Worm (Caenorhabditis elegans) whole organism, L1 larva: Measurements from ENCODE around the gene C05C9.1.
A peak's percentile ranks its signal among the peaks of the same experiment; 100 is the strongest.

ENCODE experiments used
- C04F5.9 ChIP-seq: sonication (generic microtip); optimal IDR thresholded peaks from 2 replicates; lab custom pipeline; 2016; ENCODE audit warnings: missing genetic modification characterization, missing compliant biosample characterization
- aha-1 ChIP-seq: fragments of 150-350 bp; optimal IDR thresholded peaks from 2 replicates; lab custom pipeline; 2014; ENCODE audit warnings: missing biosample characterization, missing genetic modification characterization
- aly-2 ChIP-seq: fragments of 150-350 bp; optimal IDR thresholded peaks from 2 replicates; lab custom pipeline; 2014; ENCODE audit warnings: missing biosample characterization, missing genetic modification characterization
- blmp-1 ChIP-seq: fragments of 150-350 bp; optimal IDR thresholded peaks from 2 replicates; lab custom pipeline; 2014; ENCODE audit warnings: missing biosample characterization, missing genetic modification characterization
- ceh-82 ChIP-seq, 3 experiments: fragments of 150-350 bp in 1 of 3; sonication (generic microtip) in 2 of 3; optimal IDR thresholded peaks; 2 replicates each; lab custom pipeline; 2014 to 2017; ENCODE audit warnings: missing biosample characterization in 3 of 3, missing genetic modification characterization in 3 of 3
- ceh-90 ChIP-seq: sonication (generic microtip); optimal IDR thresholded peaks from 2 replicates; lab custom pipeline; 2016; ENCODE audit warnings: missing genetic modification characterization, missing compliant biosample characterization
- dpl-1 ChIP-seq, 3 experiments: fragments of 150-350 bp in 2 of 3; sonication (generic microtip) in 1 of 3; optimal IDR thresholded peaks; 2 replicates each; lab custom pipeline; 2014 to 2017; ENCODE audit warnings: missing biosample characterization in 3 of 3, missing genetic modification characterization in 3 of 3, missing genetic modification reagents in 3 of 3
- dsc-1 ChIP-seq: sonication (generic microtip); optimal IDR thresholded peaks from 2 replicates; lab custom pipeline; 2016; ENCODE audit warnings: mild to moderate bottlenecking, missing genetic modification characterization, missing compliant biosample characterization
- efl-3 ChIP-seq: fragments of 200-800 bp; sonication (Bioruptor generic); optimal IDR thresholded peaks from 2 replicates; lab custom pipeline; 2018; ENCODE audit warnings: mild to moderate bottlenecking, missing genetic modification characterization, missing compliant biosample characterization
- elt-2 ChIP-seq: sonication (generic microtip); optimal IDR thresholded peaks from 2 replicates; lab custom pipeline; 2016; ENCODE audit warnings: missing genetic modification characterization, mild to moderate bottlenecking, inconsistent platforms, missing compliant biosample characterization, missing genetic modification reagents
- ets-5 ChIP-seq: fragments of 200-800 bp; sonication (Bioruptor generic); IDR thresholded peaks from 2 replicates; pipeline ENCODE4 v1.3.6; 2022; ENCODE audit warnings: missing genetic modification characterization, missing compliant biosample characterization
- fkh-8 ChIP-seq: sonication (generic microtip); optimal IDR thresholded peaks from 2 replicates; lab custom pipeline; 2016; ENCODE audit warnings: mild to moderate bottlenecking, missing genetic modification characterization, missing compliant biosample characterization
- fos-1 ChIP-seq: fragments of 150-350 bp; optimal IDR thresholded peaks from 2 replicates; lab custom pipeline; 2014; ENCODE audit warnings: missing biosample characterization, missing genetic modification characterization
- grh-1 ChIP-seq: fragments of 200-800 bp; sonication (Bioruptor generic); IDR thresholded peaks from 2 replicates; pipeline ENCODE4 v1.3.6; 2022; ENCODE audit warnings: missing genetic modification reagents, missing genetic modification characterization, missing compliant biosample characterization
- hlh-17 ChIP-seq: fragments of 200-800 bp; sonication (Bioruptor generic); optimal IDR thresholded peaks from 2 replicates; lab custom pipeline; 2018; ENCODE audit warnings: missing genetic modification characterization, mild to moderate bottlenecking, missing compliant biosample characterization, moderate library complexity, borderline replicate concordance
- irx-1 ChIP-seq: sonication (generic microtip); optimal IDR thresholded peaks from 2 replicates; lab custom pipeline; 2016; ENCODE audit warnings: missing genetic modification characterization, missing compliant biosample characterization
- lin-14 ChIP-seq: fragments of 200-800 bp; sonication (Bioruptor generic); optimal IDR thresholded peaks from 2 replicates; lab custom pipeline; 2018; ENCODE audit warnings: mild to moderate bottlenecking, missing genetic modification characterization, moderate library complexity, missing compliant biosample characterization
- mab-9 ChIP-seq: fragments of 200-800 bp; sonication (Bioruptor generic); IDR thresholded peaks from 2 replicates; pipeline ENCODE4 v1.3.6; 2022; ENCODE audit warnings: missing genetic modification reagents, missing genetic modification characterization, missing compliant biosample characterization
- mdl-1 ChIP-seq, 2 experiments: fragments of 150-350 bp; optimal IDR thresholded peaks; 2 replicates each; lab custom pipeline; 2014 to 2017; ENCODE audit warnings: missing biosample characterization in 2 of 2, missing genetic modification characterization in 2 of 2, inconsistent platforms in 1 of 2
- nhr-11 ChIP-seq: fragments of 150-350 bp; optimal IDR thresholded peaks from 2 replicates; lab custom pipeline; 2014; ENCODE audit warnings: missing biosample characterization, missing genetic modification characterization
- nhr-12 ChIP-seq: sonication (generic microtip); optimal IDR thresholded peaks from 2 replicates; lab custom pipeline; 2017; ENCODE audit warnings: missing biosample characterization, missing genetic modification characterization
- nhr-19 ChIP-seq: fragments of 200-800 bp; sonication (Bioruptor generic); conservative IDR thresholded peaks from 2 replicates; pipeline ENCODE4 v1.3.6; 2022; ENCODE audit warnings: missing genetic modification characterization, missing compliant biosample characterization
- nhr-20 ChIP-seq: sonication (generic microtip); optimal IDR thresholded peaks from 2 replicates; lab custom pipeline; 2016; ENCODE audit warnings: mild to moderate bottlenecking, missing genetic modification characterization, missing compliant biosample characterization
- nhr-28 ChIP-seq: fragments of 150-350 bp; optimal IDR thresholded peaks from 2 replicates; lab custom pipeline; 2014; ENCODE audit warnings: missing biosample characterization, missing genetic modification characterization
- nhr-71 ChIP-seq: sonication (generic microtip); optimal IDR thresholded peaks from 2 replicates; lab custom pipeline; 2016; ENCODE audit warnings: mild to moderate bottlenecking, missing genetic modification characterization, moderate library complexity, missing compliant biosample characterization
- nhr-76 ChIP-seq: sonication (generic microtip); optimal IDR thresholded peaks from 2 replicates; lab custom pipeline; 2017; ENCODE audit warnings: missing biosample characterization, missing genetic modification characterization
- nhr-84 ChIP-seq: sonication (generic microtip); optimal IDR thresholded peaks from 2 replicates; lab custom pipeline; 2017; ENCODE audit warnings: missing biosample characterization, missing genetic modification characterization
- pag-3 ChIP-seq: sonication (generic microtip); optimal IDR thresholded peaks from 2 replicates; lab custom pipeline; 2017; ENCODE audit warnings: missing genetic modification characterization, mild to moderate bottlenecking, missing compliant biosample characterization, antibody characterized with exemption, borderline replicate concordance; ENCODE audit not compliant: insufficient read depth
- pax-3 ChIP-seq: fragments of 200-800 bp; sonication (Bioruptor generic); optimal IDR thresholded peaks from 2 replicates; lab custom pipeline; 2018; ENCODE audit warnings: mild to moderate bottlenecking, missing genetic modification characterization, moderate library complexity, missing compliant biosample characterization
- pqm-1 ChIP-seq: sonication (generic microtip); optimal IDR thresholded peaks from 3 replicates; lab custom pipeline; 2017; ENCODE audit warnings: missing biosample characterization, missing genetic modification characterization
- snpc-4 ChIP-seq: fragments of 150-350 bp; optimal IDR thresholded peaks from 2 replicates; lab custom pipeline; 2014; ENCODE audit warnings: missing biosample characterization, missing genetic modification characterization
- snu-23 ChIP-seq: sonication (generic microtip); optimal IDR thresholded peaks from 2 replicates; lab custom pipeline; 2016; ENCODE audit warnings: missing genetic modification characterization, missing compliant biosample characterization
- sox-4 ChIP-seq: sonication (generic microtip); optimal IDR thresholded peaks from 2 replicates; lab custom pipeline; 2016; ENCODE audit warnings: missing genetic modification characterization, missing compliant biosample characterization
- sptf-1 ChIP-seq: fragments of 150-350 bp; optimal IDR thresholded peaks from 2 replicates; lab custom pipeline; 2014; ENCODE audit warnings: missing biosample characterization, missing genetic modification characterization
- sup-37 ChIP-seq: fragments of 200-800 bp; sonication (Bioruptor generic); optimal IDR thresholded peaks from 2 replicates; lab custom pipeline; 2018; ENCODE audit warnings: mild to moderate bottlenecking, missing genetic modification characterization, missing compliant biosample characterization
- tbx-2 ChIP-seq: sonication (generic microtip); optimal IDR thresholded peaks from 2 replicates; lab custom pipeline; 2016; ENCODE audit warnings: missing genetic modification characterization, missing compliant biosample characterization
- unc-30 ChIP-seq: sonication (generic microtip); optimal IDR thresholded peaks from 2 replicates; lab custom pipeline; 2017; ENCODE audit warnings: missing biosample characterization, missing genetic modification characterization
- unc-98 ChIP-seq: fragments of 200-800 bp; sonication (Bioruptor generic); IDR thresholded peaks from 2 replicates; pipeline ENCODE4 v1.3.6; 2022; ENCODE audit warnings: missing genetic modification characterization, missing compliant biosample characterization
- ztf-11 ChIP-seq, 2 experiments: sonication (generic microtip); optimal IDR thresholded peaks; 2 replicates each; lab custom pipeline; 2016 to 2017; ENCODE audit warnings: missing genetic modification characterization in 2 of 2, missing biosample characterization in 1 of 2, missing compliant biosample characterization in 1 of 2

C05C9.1 gene

DNA sequence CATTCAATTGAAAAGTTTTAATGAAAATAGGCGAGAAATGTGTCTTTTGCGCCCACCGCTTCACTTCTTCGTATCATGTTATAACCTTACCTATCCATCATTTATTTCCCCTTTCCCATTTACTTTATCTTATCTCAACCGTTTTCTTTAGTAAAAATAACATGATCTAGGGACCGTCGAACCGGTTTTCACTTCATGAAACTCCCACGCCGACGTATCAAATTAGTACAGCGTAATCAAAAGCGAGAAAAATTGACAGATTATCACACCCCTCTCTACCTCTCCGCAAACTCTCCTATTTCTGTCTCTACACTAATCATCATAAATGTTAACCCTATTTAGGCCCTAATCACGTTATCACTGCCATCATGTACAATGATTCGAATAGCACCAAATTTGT, 23.6 kb upstream of the C05C9.1 start (continued):
- no peak for TF ChIP-seq pag-3 (tag; lab: Kevin White, UChicago)
- peak; percentile 72 for TF ChIP-seq grh-1
- no peak for TF ChIP-seq irx-1 (tag; lab: Kevin White, UChicago)
- TF ChIP-seq nhr-19, result no peak
- no peak for TF ChIP-seq fos-1 (tag; lab: Kevin White, UChicago)
- TF ChIP-seq C04F5.9 (tag; lab: Kevin White, UChicago), result no peak
- TF ChIP-seq hlh-17 (GFP tag; lab: Kevin White, UChicago), result no peak
- peak; percentile 32 for TF ChIP-seq nhr-20 (tag; lab: Kevin White, UChicago)
- no peak for TF ChIP-seq fkh-8
- TF ChIP-seq nhr-28, result no peak
- TF ChIP-seq sptf-1, result no peak
- no peak for TF ChIP-seq ets-5 (GFP tag; lab: Robert Waterston, UW)
- TF ChIP-seq nhr-84 (tag; lab: Kevin White, UChicago), result no peak
- no peak for TF ChIP-seq elt-2 (tag; lab: Kevin White, UChicago)
- peak; percentile 32 for TF ChIP-seq nhr-71 (tag; lab: Kevin White, UChicago)
- TF ChIP-seq dpl-1 (GFP tag; optimal IDR thresholded peaks at IDR 0.05; lab: Kevin White, UChicago), result no peak
- TF ChIP-seq sup-37, result no peak
- peak; percentile 26 for TF ChIP-seq snu-23
- TF ChIP-seq tbx-2, result no peak
- peak; percentile 93 for TF ChIP-seq blmp-1 (tag; lab: Kevin White, UChicago)
- TF ChIP-seq unc-98 (GFP tag; lab: Robert Waterston, UW), result no peak
- TF ChIP-seq sox-4 (tag; lab: Kevin White, UChicago), result no peak
- TF ChIP-seq ceh-82 (tag; optimal IDR thresholded peaks at IDR 0.05; lab: Kevin White, UChicago), result no peak
- TF ChIP-seq lin-14 (GFP tag; lab: Kevin White, UChicago), result peak; percentile 44

DNA sequence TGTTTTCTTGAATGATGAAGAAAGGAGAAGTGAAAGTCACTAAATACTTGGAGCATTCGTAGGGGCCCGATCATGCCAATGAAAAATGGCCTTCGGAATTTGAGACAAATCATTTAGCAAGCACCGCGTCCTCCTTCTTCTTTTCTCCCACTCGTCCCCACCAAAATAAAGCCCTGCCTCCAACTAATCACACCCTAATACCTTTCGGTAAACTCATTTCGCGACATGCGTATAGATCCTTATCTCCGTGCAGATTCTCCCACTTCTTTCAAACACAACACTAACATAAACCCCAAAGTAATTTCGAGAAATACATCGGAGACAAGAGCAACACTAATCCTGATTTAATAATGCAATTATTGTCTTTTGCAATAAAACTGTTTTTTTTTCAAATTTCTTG, 23.0 kb upstream of the C05C9.1 start:
- TF ChIP-seq pqm-1 (tag; lab: Kevin White, UChicago) (no peak), ztf-11 (tag; optimal IDR thresholded peaks at IDR 0.05; lab: Kevin White, UChicago) (no peak), fos-1 (tag; lab: Kevin White, UChicago) (no peak), nhr-12 (tag; lab: Kevin White, UChicago) (no peak), mab-9 (GFP tag; lab: Robert Waterston, UW) (peak; percentile 68), lin-14 (GFP tag; lab: Kevin White, UChicago) (peak; percentile 18), blmp-1 (tag; lab: Kevin White, UChicago) (peak; percentile 4), unc-30 (tag; lab: Kevin White, UChicago) (peak; percentile 14)

DNA sequence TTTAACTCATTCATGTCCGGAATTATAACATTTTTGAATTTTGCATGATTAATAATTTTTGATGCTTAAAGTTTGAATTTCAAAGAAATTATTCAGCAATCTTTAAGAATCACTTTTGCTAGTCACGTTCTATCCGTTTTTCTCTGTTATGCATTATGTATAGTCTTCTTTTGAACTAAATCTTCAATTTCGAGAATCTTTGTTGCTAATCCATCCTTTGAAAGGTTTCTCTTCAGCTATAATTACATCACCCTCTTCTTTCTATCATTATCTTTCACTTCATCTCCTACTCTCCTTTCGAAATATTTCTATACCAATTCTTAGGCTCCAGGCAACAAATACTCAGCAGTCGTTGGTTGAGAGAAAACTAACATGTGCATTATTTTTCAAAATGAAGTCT, 9.1 kb upstream of the C05C9.1 start:
- TF ChIP-seq aly-2 (tag; lab: Kevin White, UChicago) (no peak), snpc-4 (no peak), pax-3 (tag; lab: Kevin White, UChicago) (peak; percentile 34), aha-1 (tag; lab: Kevin White, UChicago) (no peak), ceh-90 (tag; lab: Kevin White, UChicago) (no peak), ceh-82 (tag; optimal IDR thresholded peaks at IDR 0.05; lab: Kevin White, UChicago) (no peak), nhr-76 (no peak), dsc-1 (peak; percentile 56), fkh-8 (peak; percentile 54), nhr-11 (tag; lab: Kevin White, UChicago) (peak; percentile 52), mdl-1 (tag; optimal IDR thresholded peaks at IDR 0.05; lab: Kevin White, UChicago) (no peak), efl-3 (GFP tag; lab: Kevin White, UChicago) (no peak)
